Worm (Caenorhabditis elegans): ENCODE results near the gene F25B4.4.
"Not testable (repeated sequence)": the region's sequence is repeated elsewhere in the genome, so short reads cannot be mapped to it uniquely, and the experiment has no call there.

F25B4.4 gene

DNA sequence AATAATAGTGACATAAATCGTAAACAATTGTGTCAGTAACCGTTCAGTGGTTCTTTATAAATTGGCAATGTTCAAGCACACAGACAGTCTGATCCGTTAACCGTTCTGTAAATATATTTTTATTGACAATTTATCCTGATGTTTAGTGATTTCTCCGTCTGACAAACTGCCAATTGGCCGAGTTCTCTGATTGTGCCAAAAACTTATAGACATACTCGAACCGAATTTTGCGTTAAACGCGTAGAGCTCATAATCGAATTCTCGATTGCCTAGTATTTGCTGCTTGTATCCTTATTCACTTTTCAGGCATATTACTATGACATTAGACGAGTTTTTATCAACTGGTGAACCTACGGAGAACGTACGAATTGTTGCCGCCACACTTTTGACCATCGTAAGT lies 40.5 kb upstream of the F25B4.4 start, which contains the start of gene srx-117:
TSS of gene srx-117 (plus strand) at position 301 of the 400 bp plus-strand sequence.
- TF ChIP-seq nhr-10 (tag; optimal IDR thresholded peaks at IDR 0.05), result no peak

DNA sequence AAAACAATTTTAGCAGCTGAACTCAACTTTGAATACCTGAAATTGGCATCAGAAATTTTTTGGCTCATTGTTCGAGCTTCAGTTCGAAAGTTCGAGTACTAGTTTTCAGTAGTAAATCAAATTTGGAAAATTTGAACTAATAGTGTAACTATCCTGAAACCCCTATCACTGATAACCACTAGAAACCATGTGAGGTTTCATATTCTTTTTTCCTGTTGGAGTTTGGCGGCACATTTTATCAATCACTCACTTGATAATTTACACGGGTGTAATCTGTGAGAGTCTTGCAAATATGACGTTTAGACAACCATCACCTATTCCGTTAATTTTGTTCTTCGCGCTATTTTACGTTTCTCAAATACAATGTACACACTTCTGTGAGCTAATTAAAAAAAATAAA lies 37.3 kb upstream of the F25B4.4 start, which contains the start of gene C14C11.4:
TSS of gene C14C11.4 (plus strand) at position 252 of the 400 bp plus-strand sequence.
- TF ChIP-seq fos-1 (tag; optimal IDR thresholded peaks at IDR 0.05), result peak; percentile 81
- TF ChIP-seq crh-2 (tag; optimal IDR thresholded peaks at IDR 0.05), result peak; percentile 12
- TF ChIP-seq F13H6.1 (tag; optimal IDR thresholded peaks at IDR 0.05), result no peak
- no peak for TF ChIP-seq ceh-16 (tag; optimal IDR thresholded peaks at IDR 0.05)

DNA sequence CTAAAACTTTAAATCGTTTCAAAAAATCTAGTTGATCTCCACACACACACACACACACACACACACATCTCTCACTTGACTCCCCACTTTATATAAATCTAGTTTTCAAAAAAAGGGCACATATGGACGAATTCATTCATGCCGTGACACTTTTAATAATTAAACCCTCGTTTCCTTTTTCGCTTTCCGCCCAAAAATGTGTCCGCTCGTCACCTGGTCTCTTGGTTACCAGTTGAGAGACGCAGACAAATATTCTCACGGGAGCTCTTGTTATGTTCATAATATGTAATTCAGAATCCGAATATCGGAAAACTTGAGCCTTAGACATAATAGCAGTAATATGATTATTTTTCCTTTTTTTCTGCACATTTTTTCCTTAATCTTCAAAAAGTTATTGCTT lies 32.8 kb upstream of the F25B4.4 start:
- no peak for TF ChIP-seq ceh-82 (tag; optimal IDR thresholded peaks at IDR 0.05)
- TF ChIP-seq sma-9 (GFP tag; optimal IDR thresholded peaks at IDR 0.05), result no peak
- no peak for TF ChIP-seq sma-9 (tag; optimal IDR thresholded peaks at IDR 0.05)
- no peak for TF ChIP-seq lin-13 (GFP tag; optimal IDR thresholded peaks at IDR 0.05)
- TF ChIP-seq mdl-1 (tag; optimal IDR thresholded peaks at IDR 0.05), result no peak
- no peak for TF ChIP-seq sma-3 (GFP tag; optimal IDR thresholded peaks at IDR 0.05)
- TF ChIP-seq fos-1 (tag; optimal IDR thresholded peaks at IDR 0.05), result no peak

DNA sequence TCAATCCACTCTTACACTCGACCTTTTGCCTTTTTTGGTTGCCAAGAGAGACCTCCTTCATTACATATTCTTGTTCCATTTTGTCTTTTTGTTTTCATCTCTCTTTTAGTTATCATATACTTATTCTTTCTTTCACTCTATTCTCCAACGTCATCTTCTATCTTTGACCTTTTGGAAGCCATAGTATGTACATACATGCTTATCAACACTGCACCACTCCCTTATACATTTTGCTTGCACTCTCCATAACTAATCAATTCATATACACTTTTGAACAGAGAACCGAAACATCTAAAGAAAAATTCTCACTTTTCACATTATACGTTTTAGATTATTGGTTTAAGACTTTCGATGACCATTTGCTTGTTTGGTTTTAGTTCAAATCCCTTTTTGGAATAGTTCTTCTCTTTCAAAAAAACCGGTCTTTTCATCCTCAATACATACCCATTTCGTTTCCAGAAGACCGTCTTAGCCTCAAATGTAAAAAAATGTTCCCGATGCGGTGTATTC lies 30.6 kb upstream of the F25B4.4 start, which contains the start of gene hex-2:
TSS of gene hex-2 (plus strand) at position 460 of the 510 bp plus-strand sequence.
- TF ChIP-seq gmeb-1 (tag; optimal IDR thresholded peaks at IDR 0.05) (no peak), skn-1 (tag; optimal IDR thresholded peaks at IDR 0.05) (no peak), mdl-1 (tag; optimal IDR thresholded peaks at IDR 0.05) (no peak), nhr-6 (tag; optimal IDR thresholded peaks at IDR 0.05) (no peak), peb-1 (tag; optimal IDR thresholded peaks at IDR 0.05) (no peak), sem-4 (tag; optimal IDR thresholded peaks at IDR 0.05) (no peak), lin-13 (GFP tag; optimal IDR thresholded peaks at IDR 0.05) (no peak), sma-9 (GFP tag; optimal IDR thresholded peaks at IDR 0.05) (peak; percentile 36), sma-9 (tag; optimal IDR thresholded peaks at IDR 0.05) (no peak), nhr-237 (tag; optimal IDR thresholded peaks at IDR 0.05) (no peak), dmd-4 (tag; optimal IDR thresholded peaks at IDR 0.05) (no peak), unc-39 (tag; optimal IDR thresholded peaks at IDR 0.05) (no peak), fos-1 (tag; optimal IDR thresholded peaks at IDR 0.05) (peak; percentile 64), alr-1 (tag; optimal IDR thresholded peaks at IDR 0.05) (no peak)

DNA sequence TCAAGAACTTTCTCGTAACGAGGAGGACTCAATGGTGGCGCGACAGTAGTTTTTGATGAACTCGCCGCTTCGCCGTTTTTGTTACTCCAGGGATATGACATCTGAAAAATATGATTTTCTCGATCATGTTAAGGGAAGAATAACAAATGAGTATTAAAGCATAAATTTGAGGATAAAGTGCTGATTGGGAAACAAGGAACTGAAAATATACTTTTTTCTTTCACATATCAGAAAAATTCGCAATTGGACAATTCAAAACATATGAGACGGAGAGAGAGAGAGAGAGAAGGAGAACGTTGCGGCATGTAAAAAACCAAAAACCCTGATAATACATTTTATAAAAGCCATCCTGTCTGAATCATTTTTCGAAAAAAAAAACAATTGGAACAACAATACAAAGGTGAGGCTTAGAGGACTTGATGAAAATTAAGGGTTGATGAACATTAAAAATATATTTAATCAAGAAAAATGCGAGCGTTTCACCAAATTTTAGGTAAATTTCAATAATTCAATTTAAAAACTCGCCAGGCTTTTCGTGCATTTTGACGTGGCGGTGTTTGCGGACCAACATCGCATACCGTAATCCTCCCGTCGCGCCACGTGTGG lies 24.0 kb upstream of the F25B4.4 start, which contains the start of the genes mut-14 and C14C11.2:
TSS of gene mut-14 (minus strand) at position 101 of the 606 bp plus-strand sequence.
TSS of gene C14C11.2 (plus strand) at position 556 of the 606 bp plus-strand sequence.
- TF ChIP-seq nhr-21 (tag; optimal IDR thresholded peaks at IDR 0.05) (no peak), ztf-1 (GFP tag; conservative IDR thresholded peaks at IDR 0.05) (no peak), zag-1 (tag; optimal IDR thresholded peaks at IDR 0.05) (no peak), sma-9 (GFP tag; optimal IDR thresholded peaks at IDR 0.05) (no peak), sma-9 (tag; optimal IDR thresholded peaks at IDR 0.05) (no peak), Y55F3AM.14 (GFP tag; optimal IDR thresholded peaks at IDR 0.05) (no peak), gmeb-1 (tag; optimal IDR thresholded peaks at IDR 0.05) (no peak), unc-39 (tag; optimal IDR thresholded peaks at IDR 0.05) (no peak), ztf-11 (tag; optimal IDR thresholded peaks at IDR 0.05) (no peak), nhr-129 (tag; optimal IDR thresholded peaks at IDR 0.05) (no peak)

DNA sequence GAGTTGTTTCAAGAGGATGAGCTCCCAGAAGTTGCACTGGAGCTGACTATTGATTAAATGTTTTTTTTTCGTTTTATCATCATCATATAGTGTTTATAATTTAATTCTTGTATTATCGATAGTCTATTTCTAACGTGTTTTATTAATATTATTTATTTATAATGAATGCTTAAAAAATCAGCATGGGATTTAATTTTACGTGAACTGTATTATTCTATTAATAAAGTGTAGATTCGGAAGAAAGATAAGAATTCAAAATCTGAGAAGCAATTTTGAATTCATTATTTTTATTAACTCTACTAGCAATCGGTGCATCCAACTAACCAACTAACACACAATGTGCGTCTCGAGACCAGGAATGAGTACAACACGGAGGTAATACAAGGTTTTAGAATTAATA lies 21.4 kb upstream of the F25B4.4 start, which contains the start of gene C14C11.1:
TSS of gene C14C11.1 (plus strand) at position 301 of the 400 bp plus-strand sequence.
- not testable (repeated sequence) for TF ChIP-seq dmd-4, elt-1, nhr-12 (tag; optimal IDR thresholded peaks at IDR 0.05)

DNA sequence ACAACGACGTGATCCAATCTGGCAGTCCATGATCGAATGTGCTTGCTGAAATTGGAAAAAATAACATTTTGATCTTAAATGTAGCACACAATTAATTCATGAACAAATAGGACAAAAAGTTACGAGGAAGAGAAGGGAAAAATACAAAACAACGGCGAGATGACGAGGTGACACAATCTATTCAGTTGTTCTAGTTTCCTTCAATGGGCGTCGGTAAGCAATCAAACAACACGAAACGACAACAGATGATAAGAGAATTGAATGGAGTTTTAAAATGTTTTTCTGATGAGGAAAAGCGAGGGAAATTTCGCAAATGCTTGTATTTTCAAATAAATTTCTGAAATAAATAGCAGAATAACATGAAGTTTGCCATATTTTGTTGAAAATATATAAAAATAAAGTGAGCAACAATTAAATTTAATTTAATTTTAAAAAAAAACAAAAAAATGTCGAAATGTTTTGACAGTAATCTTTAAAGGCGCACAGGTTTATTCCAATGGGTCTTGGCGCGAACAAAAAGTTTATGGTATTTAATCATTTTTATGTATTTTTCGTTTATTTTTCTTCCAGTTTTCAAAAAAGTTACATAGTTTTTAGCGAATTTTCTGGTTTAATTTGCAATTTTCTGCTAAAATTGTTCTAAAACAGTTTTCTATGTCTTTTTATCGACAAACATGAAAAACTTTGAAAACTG lies 18.5 kb upstream of the F25B4.4 start, which contains the start of gene C14C11.7:
TSS of gene C14C11.7 (minus strand) at position 51 of the 694 bp plus-strand sequence.
- no peak for TF ChIP-seq peb-1 (tag; optimal IDR thresholded peaks at IDR 0.05)
- TF ChIP-seq egl-27 (tag; optimal IDR thresholded peaks at IDR 0.05), result no peak
- no peak for TF ChIP-seq gmeb-1 (tag; optimal IDR thresholded peaks at IDR 0.05)
- peak; percentile 1 for TF ChIP-seq fos-1 (tag; optimal IDR thresholded peaks at IDR 0.05)

Data from whole organism, L2 larva.